Worm (Caenorhabditis elegans): ENCODE data around the gene F53E10.6.

ce11 chrV:2585727-2586126, 17.1 kb downstream of the F53E10.6 start, which contains the start of gene C29G2.6:
- TF ChIP-seq tbx-9 (tag; optimal IDR thresholded peaks at IDR 0.05; ENCODE audit: borderline replicate concordance) (no peak), sea-2 (GFP tag; IDR thresholded peaks at IDR 0.05) (no peak), madf-3 (GFP tag; IDR thresholded peaks at IDR 0.05) (no peak), nfyb-1 (GFP tag; IDR thresholded peaks at IDR 0.05) (no peak)

Measured in whole organism, young adult.